Worm (Caenorhabditis elegans) whole organism, early embryonic: ENCODE measurements around the gene dmsr-4.

Source experiments
- B0310.2 ChIP-seq: sonication (generic microtip); optimal IDR thresholded peaks from 2 replicates; lab custom pipeline; 2016; ENCODE audit warnings: mild to moderate bottlenecking, missing genetic modification characterization, missing compliant biosample characterization
- ama-1 ChIP-seq: fragments of 150-350 bp; optimal IDR thresholded peaks from 2 replicates; lab custom pipeline; 2014
- ceh-36 ChIP-seq: sonication (generic microtip); optimal IDR thresholded peaks from 2 replicates; lab custom pipeline; 2016; ENCODE audit warnings: missing genetic modification characterization, inconsistent platforms, missing compliant biosample characterization
- flt-1 ChIP-seq: fragments of 200-800 bp; sonication (Bioruptor generic); IDR thresholded peaks from 2 replicates; pipeline ENCODE4 v1.3.6; 2022; ENCODE audit warnings: missing genetic modification characterization, missing compliant biosample characterization
- hmg-4 ChIP-seq: fragments of 200-800 bp; sonication (Bioruptor generic); optimal IDR thresholded peaks from 2 replicates; lab custom pipeline; 2018; ENCODE audit warnings: mild to moderate bottlenecking, missing genetic modification characterization, missing compliant biosample characterization
- tra-4 ChIP-seq: sonication (generic microtip); optimal IDR thresholded peaks from 2 replicates; lab custom pipeline; 2017; ENCODE audit warnings: missing genetic modification characterization, missing compliant biosample characterization

DNA sequence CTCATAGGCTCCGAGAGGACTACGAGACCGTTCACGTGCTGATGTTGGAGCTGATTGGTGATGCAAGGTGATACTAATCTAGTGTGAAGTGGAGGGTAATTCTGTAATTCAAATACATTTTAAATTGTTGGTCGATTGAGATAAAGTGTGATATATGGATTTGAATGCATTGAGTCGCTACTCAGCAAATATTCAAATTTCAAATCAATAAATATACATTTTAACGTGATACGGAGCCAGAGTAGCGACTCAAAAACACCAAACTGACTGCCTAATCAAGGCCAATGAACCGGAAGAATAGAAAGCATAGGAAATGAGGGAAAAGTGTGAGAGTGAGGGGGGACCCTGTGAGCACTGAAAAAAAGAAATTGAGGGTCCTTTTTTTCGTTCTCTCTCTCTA is 42.5 kb upstream of the dmsr-4 start, which contains the start of gene C03H5.6:
- TF ChIP-seq flt-1 (no peak), ceh-36 (tag; lab: Kevin White, UChicago) (no peak), ama-1 (lab: Kevin White, UChicago) (no peak), hmg-4 (GFP tag; lab: Kevin White, UChicago) (no peak), tra-4 (tag; lab: Kevin White, UChicago) (no peak), B0310.2 (no peak)
